Fruit fly (Drosophila melanogaster) whole organism, embryonic: Measurements from ENCODE around the gene CG8100.

ENCODE experiments used
- Atf-2 ChIP-seq: fragments of 200-800 bp; sonication (Bioruptor generic); optimal IDR thresholded peaks from 2 replicates; lab custom pipeline; 2016; ENCODE audit warnings: missing biosample characterization, missing genetic modification characterization
- B-H2 ChIP-seq: fragments of 200-800 bp; sonication (Bioruptor generic); optimal IDR thresholded peaks from 2 replicates; lab custom pipeline; 2018; ENCODE audit warnings: missing biosample characterization, mild to moderate bottlenecking, missing genetic modification characterization
- CG10267 ChIP-seq: fragments of 200-800 bp; sonication (Bioruptor generic); optimal IDR thresholded peaks from 2 replicates; lab custom pipeline; 2018; ENCODE audit warnings: missing biosample characterization, mild to moderate bottlenecking, missing genetic modification characterization, moderate library complexity
- CG10321 ChIP-seq: fragments of 200-800 bp; sonication (Bioruptor generic); IDR thresholded peaks from 2 replicates; pipeline ENCODE4 v1.3.6; 2022; ENCODE audit warnings: missing biosample characterization, missing genetic modification characterization
- CG15011 ChIP-seq: fragments of 200-800 bp; sonication (Bioruptor generic); optimal IDR thresholded peaks from 3 replicates; lab custom pipeline; 2018; ENCODE audit warnings: missing biosample characterization, mild to moderate bottlenecking, missing genetic modification characterization
- CG15479 ChIP-seq: fragments of 200-800 bp; sonication (Bioruptor generic); optimal IDR thresholded peaks from 3 replicates; lab custom pipeline; 2019; ENCODE audit warnings: missing biosample characterization, mild to moderate bottlenecking, missing genetic modification characterization, moderate library complexity
- CG15514 ChIP-seq: fragments of 200-800 bp; sonication (Bioruptor generic); optimal IDR thresholded peaks from 3 replicates; lab custom pipeline; 2017; ENCODE audit warnings: missing biosample characterization, missing genetic modification characterization, mild to moderate bottlenecking, moderate library complexity, missing genetic modification reagents
- CG17359 ChIP-seq: fragments of 200-800 bp; sonication (Bioruptor generic); optimal IDR thresholded peaks from 3 replicates; lab custom pipeline; 2018; ENCODE audit warnings: missing biosample characterization, mild to moderate bottlenecking, missing genetic modification characterization, moderate library complexity
- CG17912 ChIP-seq: fragments of 200-800 bp; sonication (Bioruptor generic); optimal IDR thresholded peaks from 2 replicates; lab custom pipeline; 2018; ENCODE audit warnings: missing biosample characterization, mild to moderate bottlenecking, missing genetic modification characterization
- CG1792 ChIP-seq: fragments of 200-800 bp; sonication (Bioruptor generic); optimal IDR thresholded peaks from 2 replicates; lab custom pipeline; 2016; ENCODE audit warnings: missing biosample characterization, missing genetic modification characterization
- CG2120 ChIP-seq: fragments of 200-800 bp; sonication (Bioruptor generic); optimal IDR thresholded peaks from 3 replicates; lab custom pipeline; 2016; ENCODE audit warnings: missing biosample characterization, missing genetic modification characterization
- CG3726 ChIP-seq: fragments of 200-800 bp; sonication (Bioruptor generic); IDR thresholded peaks from 3 replicates; pipeline ENCODE4, ENCODE4 v1.3.6; 2022; ENCODE audit warnings: missing biosample characterization, missing genetic modification characterization
- CG5953 ChIP-seq: fragments of 200-800 bp; sonication (Bioruptor generic); IDR thresholded peaks from 2 replicates; pipeline ENCODE4 v1.3.6; 2022; ENCODE audit warnings: missing biosample characterization, missing genetic modification characterization
- CG6175 ChIP-seq: fragments of 200-800 bp; sonication (Bioruptor generic); IDR thresholded peaks from 3 replicates; pipeline ENCODE4 v1.3.6; 2022; ENCODE audit warnings: missing biosample characterization, missing genetic modification characterization
- CG7786 ChIP-seq: fragments of 200-800 bp; sonication (Bioruptor generic); optimal IDR thresholded peaks from 2 replicates; lab custom pipeline; 2016; ENCODE audit warnings: missing biosample characterization, missing genetic modification characterization
- CG9727 ChIP-seq: fragments of 200-800 bp; sonication (Bioruptor generic); optimal IDR thresholded peaks from 3 replicates; lab custom pipeline; 2017; ENCODE audit warnings: missing biosample characterization, mild to moderate bottlenecking, missing genetic modification characterization
- CG9797 ChIP-seq: fragments of 200-800 bp; sonication (Bioruptor generic); optimal IDR thresholded peaks from 3 replicates; lab custom pipeline; 2018; ENCODE audit warnings: missing biosample characterization, mild to moderate bottlenecking, missing genetic modification characterization
- Camta ChIP-seq: fragments of 200-800 bp; sonication (Bioruptor generic); optimal IDR thresholded peaks from 2 replicates; lab custom pipeline; 2016; ENCODE audit warnings: missing biosample characterization, missing genetic modification characterization
- Chrac-16 ChIP-seq: fragments of 200-800 bp; sonication (Bioruptor generic); optimal IDR thresholded peaks from 3 replicates; lab custom pipeline; 2016; ENCODE audit warnings: missing biosample characterization, missing genetic modification characterization
- Dll ChIP-seq: fragments of 200-800 bp; sonication (Bioruptor generic); IDR thresholded peaks from 4 replicates; pipeline ENCODE4 v1.3.6; 2022; ENCODE audit warnings: missing biosample characterization, missing genetic modification characterization; ENCODE audit not compliant: partially characterized antibody
- Doc3 ChIP-seq: fragments of 200-800 bp; sonication (Bioruptor generic); IDR thresholded peaks from 3 replicates; pipeline ENCODE4 v1.3.6; 2022; ENCODE audit warnings: missing biosample characterization, missing genetic modification characterization; ENCODE audit not compliant: partially characterized antibody
- HLH3B ChIP-seq: fragments of 200-800 bp; sonication (Bioruptor generic); IDR thresholded peaks from 2 replicates; pipeline ENCODE4 v1.3.6; 2022; ENCODE audit warnings: missing biosample characterization, missing genetic modification characterization
- Hr78 ChIP-seq, 2 experiments: fragments of 200-800 bp in 1 of 2; fragments of >200 bp in 1 of 2; sonication (Bioruptor generic) in 1 of 2; optimal IDR thresholded peaks; 2 replicates each; lab custom pipeline; 2017 to 2019; ENCODE audit warnings: missing biosample characterization in 2 of 2, missing genetic modification characterization in 2 of 2, mild to moderate bottlenecking in 1 of 2, moderate library complexity in 1 of 2
- Jarid2 ChIP-seq: fragments of 200-800 bp; sonication (Bioruptor generic); optimal IDR thresholded peaks from 3 replicates; lab custom pipeline; 2017; ENCODE audit warnings: mild to moderate bottlenecking, missing biosample characterization, missing genetic modification reagents, missing genetic modification characterization
- Lhr ChIP-seq: fragments of 200-800 bp; sonication (Bioruptor generic); optimal IDR thresholded peaks from 3 replicates; lab custom pipeline; 2017; ENCODE audit warnings: mild to moderate bottlenecking, missing biosample characterization, missing genetic modification reagents, missing genetic modification characterization
- NC2β ChIP-seq: fragments of 200-800 bp; sonication (Bioruptor generic); optimal IDR thresholded peaks from 2 replicates; lab custom pipeline; 2016; ENCODE audit warnings: missing biosample characterization, missing genetic modification characterization
- Sin3A ChIP-seq: fragments of >200 bp; optimal IDR thresholded peaks from 2 replicates; lab custom pipeline; 2018
- Sox100B ChIP-seq: fragments of 200-800 bp; sonication (Bioruptor generic); optimal IDR thresholded peaks from 3 replicates; lab custom pipeline; 2018; ENCODE audit warnings: missing biosample characterization, mild to moderate bottlenecking, missing genetic modification characterization
- TFAM ChIP-seq: fragments of 200-800 bp; sonication (Bioruptor generic); optimal IDR thresholded peaks from 2 replicates; lab custom pipeline; 2017; ENCODE audit warnings: missing biosample characterization, missing genetic modification characterization, inconsistent platforms
- Vsx1 ChIP-seq: fragments of 200-800 bp; sonication (Bioruptor generic); optimal IDR thresholded peaks from 2 replicates; lab custom pipeline; 2017; ENCODE audit warnings: missing biosample characterization, mild to moderate bottlenecking, missing genetic modification characterization, missing genetic modification reagents
- Xbp1 ChIP-seq: fragments of 200-800 bp; sonication (Bioruptor generic); optimal IDR thresholded peaks from 3 replicates; lab custom pipeline; 2016; ENCODE audit warnings: missing biosample characterization, mild to moderate bottlenecking, missing genetic modification characterization
- ap ChIP-seq: fragments of 200-800 bp; sonication (Bioruptor generic); IDR thresholded peaks from 2 replicates; pipeline ENCODE4 v1.3.6; 2022; ENCODE audit warnings: missing biosample characterization, missing genetic modification characterization
- ara ChIP-seq: fragments of 200-800 bp; sonication (Bioruptor generic); IDR thresholded peaks from 2 replicates; pipeline ENCODE4 v1.3.6; 2022; ENCODE audit warnings: missing biosample characterization, missing genetic modification characterization
- az2 ChIP-seq: fragments of 200-800 bp; sonication (Bioruptor generic); optimal IDR thresholded peaks from 3 replicates; lab custom pipeline; 2016; ENCODE audit warnings: missing biosample characterization, missing genetic modification characterization
- bbx ChIP-seq: fragments of 200-800 bp; sonication (Bioruptor generic); IDR thresholded peaks from 2 replicates; pipeline ENCODE4 v1.3.6; 2022; ENCODE audit warnings: missing biosample characterization, missing genetic modification characterization; ENCODE audit not compliant: partially characterized antibody
- cg ChIP-seq: fragments of 200-800 bp; sonication (Bioruptor generic); optimal IDR thresholded peaks from 3 replicates; lab custom pipeline; 2019; ENCODE audit warnings: missing biosample characterization, mild to moderate bottlenecking, missing genetic modification characterization, moderate library complexity
- corto ChIP-seq: fragments of 200-800 bp; sonication (Bioruptor generic); optimal IDR thresholded peaks from 2 replicates; lab custom pipeline; 2016; ENCODE audit warnings: missing biosample characterization, mild to moderate bottlenecking, missing genetic modification characterization, moderate library complexity
- danr ChIP-seq: fragments of 200-800 bp; sonication (Bioruptor generic); IDR thresholded peaks from 2 replicates; pipeline ENCODE4 v1.3.6; 2022; ENCODE audit warnings: missing biosample characterization, missing genetic modification characterization
- fd64A ChIP-seq: fragments of 200-800 bp; sonication (Bioruptor generic); optimal IDR thresholded peaks from 3 replicates; lab custom pipeline; 2018; ENCODE audit warnings: missing biosample characterization, mild to moderate bottlenecking, missing genetic modification characterization
- lab ChIP-seq: fragments of 200-800 bp; sonication (Bioruptor generic); optimal IDR thresholded peaks from 3 replicates; lab custom pipeline; 2017; ENCODE audit warnings: missing biosample characterization, missing genetic modification characterization, mild to moderate bottlenecking, moderate library complexity, missing genetic modification reagents
- lbe ChIP-seq: fragments of 200-800 bp; sonication (Bioruptor generic); optimal IDR thresholded peaks from 2 replicates; lab custom pipeline; 2016; ENCODE audit warnings: missing biosample characterization, mild to moderate bottlenecking, missing genetic modification characterization
- onecut ChIP-seq: fragments of 200-800 bp; sonication (Bioruptor generic); IDR thresholded peaks from 2 replicates; pipeline ENCODE4 v1.3.6; 2022; ENCODE audit warnings: missing biosample characterization, missing genetic modification characterization
- prd ChIP-seq, 3 experiments: fragments of >200 bp in 2 of 3; fragments of 200-800 bp in 1 of 3; sonication (Bioruptor generic) in 1 of 3; optimal IDR thresholded peaks in 2 of 3; IDR thresholded peaks in 1 of 3; 2 replicates in 2 of 3; 3 replicates in 1 of 3; pipeline versions ENCODE4 v1.3.6 to Lab custom; 2017 to 2022; ENCODE audit warnings: missing biosample characterization in 1 of 3, missing genetic modification characterization in 1 of 3
- run ChIP-seq: fragments of 200-800 bp; sonication (Bioruptor generic); optimal IDR thresholded peaks from 3 replicates; lab custom pipeline; 2018; ENCODE audit warnings: missing biosample characterization, mild to moderate bottlenecking, missing genetic modification characterization
- sim ChIP-seq: fragments of 200-800 bp; sonication (Bioruptor generic); IDR thresholded peaks from 2 replicates; pipeline ENCODE4 v1.3.6; 2022; ENCODE audit warnings: missing biosample characterization, missing genetic modification characterization
- sima ChIP-seq: fragments of 200-800 bp; sonication (Bioruptor generic); optimal IDR thresholded peaks from 2 replicates; lab custom pipeline; 2016; ENCODE audit warnings: missing biosample characterization, missing genetic modification characterization
- stc ChIP-seq: fragments of 200-800 bp; sonication (Bioruptor generic); IDR thresholded peaks from 2 replicates; pipeline ENCODE4 v1.3.6; 2022; ENCODE audit warnings: missing biosample characterization, missing genetic modification characterization
- tll ChIP-seq, 2 experiments: fragments of 200-800 bp in 1 of 2; fragments of >200 bp in 1 of 2; sonication (Bioruptor generic) in 1 of 2; optimal IDR thresholded peaks; 2 replicates each; lab custom pipeline; 2017 to 2019; ENCODE audit warnings: missing biosample characterization in 2 of 2, missing genetic modification characterization in 2 of 2, mild to moderate bottlenecking in 1 of 2, moderate library complexity in 1 of 2
- twi ChIP-seq: fragments of 200-800 bp; optimal IDR thresholded peaks from 2 replicates; lab custom pipeline; 2019; ENCODE audit warnings: missing biosample characterization, mild to moderate bottlenecking, missing genetic modification characterization, moderate library complexity
- z ChIP-seq: fragments of 200-800 bp; sonication (Bioruptor generic); IDR thresholded peaks from 3 replicates; pipeline ENCODE4 v1.3.6; 2022; ENCODE audit warnings: missing biosample characterization, missing genetic modification characterization

Gene CG8100

dm6 chr3L:14036867-14037313 is 46.5 kb upstream of the CG8100 start, which contains the start of gene Hsp110 (continued):
- TF ChIP-seq Xbp1 (GFP tag; lab: Kevin White, UChicago) = peak; percentile 5
- TF ChIP-seq twi (tag; lab: Kevin White, UChicago) = no peak
- peak; percentile 25 for TF ChIP-seq CG1792 (GFP tag; lab: Kevin White, UChicago)
- TF ChIP-seq ara (GFP tag; lab: Robert Waterston, UW) = no peak
- TF ChIP-seq onecut (GFP tag; lab: Robert Waterston, UW) = peak; percentile 66
- peak; percentile 100 for TF ChIP-seq bbx (GFP tag; lab: Robert Waterston, UW)
- no peak for TF ChIP-seq run (tag; lab: Kevin White, UChicago)
- no peak for TF ChIP-seq z (GFP tag; lab: Robert Waterston, UW)
- no peak for TF ChIP-seq ap (GFP tag; lab: Robert Waterston, UW)
- no peak for TF ChIP-seq cg (GFP tag; lab: Kevin White, UChicago)
- no peak for TF ChIP-seq danr (GFP tag; lab: Robert Waterston, UW)
- peak; percentile 97 for TF ChIP-seq Dll
- peak; percentile 51 for TF ChIP-seq CG2120 (GFP tag; lab: Kevin White, UChicago)
- TF ChIP-seq NC2β (GFP tag; lab: Kevin White, UChicago) = peak; percentile 7
- TF ChIP-seq corto (GFP tag; lab: Kevin White, UChicago) = peak; percentile 23
- TF ChIP-seq CG15479 = no peak
- TF ChIP-seq az2 (GFP tag; lab: Kevin White, UChicago) = no peak
- TF ChIP-seq lbe = peak; percentile 64
- no peak for TF ChIP-seq CG9797 (GFP tag; lab: Kevin White, UChicago)
- no peak for TF ChIP-seq Vsx1 (GFP tag; lab: Kevin White, UChicago)
- no peak for TF ChIP-seq tll (GFP tag; optimal IDR thresholded peaks at IDR 0.05; lab: Kevin White, UChicago)
- no peak for TF ChIP-seq CG5953 (GFP tag; lab: Robert Waterston, UW)
- TF ChIP-seq CG10321 (GFP tag; lab: Robert Waterston, UW) = no peak
- no peak for TF ChIP-seq Jarid2 (GFP tag; lab: Kevin White, UChicago)
- no peak for TF ChIP-seq CG15011 (GFP tag; lab: Kevin White, UChicago)
- peak; percentile 43 for TF ChIP-seq Sin3A (lab: Kevin White, UChicago)
- no peak for TF ChIP-seq CG7786 (GFP tag; lab: Kevin White, UChicago)
- no peak for TF ChIP-seq stc
- no peak for TF ChIP-seq prd (optimal IDR thresholded peaks at IDR 0.05; lab: Kevin White, UChicago)
- TF ChIP-seq prd (GFP tag; IDR thresholded peaks at IDR 0.05; lab: Robert Waterston, UW) = no peak
- TF ChIP-seq Sox100B = no peak
- no peak for TF ChIP-seq sima (GFP tag; lab: Kevin White, UChicago)
- TF ChIP-seq TFAM = no peak
- peak; percentile 67 for TF ChIP-seq CG10267 (tag; lab: Kevin White, UChicago)
- peak; percentile 76 for TF ChIP-seq CG15514
- TF ChIP-seq Hr78 (GFP tag; optimal IDR thresholded peaks at IDR 0.05; lab: Kevin White, UChicago) = no peak
- no peak for TF ChIP-seq Lhr (GFP tag; lab: Kevin White, UChicago)
- no peak for TF ChIP-seq CG3726
- peak; percentile 62 for TF ChIP-seq CG17912 (GFP tag; lab: Kevin White, UChicago)
- TF ChIP-seq B-H2 = peak; percentile 45
- no peak for TF ChIP-seq Camta (GFP tag; lab: Kevin White, UChicago)
- TF ChIP-seq Doc3 (GFP tag; lab: Robert Waterston, UW) = peak; percentile 95
- no peak for TF ChIP-seq CG9727 (GFP tag; lab: Kevin White, UChicago)
- TF ChIP-seq fd64A = no peak
- no peak for TF ChIP-seq sim (GFP tag; lab: Robert Waterston, UW)
- TF ChIP-seq Atf-2 (GFP tag; lab: Kevin White, UChicago) = no peak
- no peak for TF ChIP-seq Chrac-16
- TF ChIP-seq CG17359 (tag; lab: Kevin White, UChicago) = peak; percentile 37
- peak; percentile 52 for TF ChIP-seq lab (GFP tag; lab: Kevin White, UChicago)
- no peak for TF ChIP-seq CG6175
- TF ChIP-seq HLH3B = no peak
